Fruit fly (Drosophila melanogaster) whole organism, wandering third instar larva: ENCODE results near the gene CG34134.

ENCODE experiments used
- Abd-B ChIP-seq: fragments of >200 bp; optimal IDR thresholded peaks from 2 replicates; lab custom pipeline; 2017; ENCODE audit warnings: missing biosample characterization, missing genetic modification characterization
- CG32264 ChIP-seq: fragments of 200-800 bp; sonication (Bioruptor generic); optimal IDR thresholded peaks from 2 replicates; lab custom pipeline; 2016; ENCODE audit warnings: missing biosample characterization, missing genetic modification characterization
- CG9705 ChIP-seq: fragments of 200-800 bp; sonication (Bioruptor generic); optimal IDR thresholded peaks from 2 replicates; lab custom pipeline; 2018; ENCODE audit warnings: missing biosample characterization, mild to moderate bottlenecking, missing genetic modification characterization
- CrebA ChIP-seq: fragments of 200-800 bp; sonication (Bioruptor generic); optimal IDR thresholded peaks from 2 replicates; lab custom pipeline; 2016; ENCODE audit warnings: missing biosample characterization, mild to moderate bottlenecking, missing genetic modification characterization, borderline replicate concordance
- Dfd ChIP-seq: fragments of >200 bp; optimal IDR thresholded peaks from 2 replicates; lab custom pipeline; 2017; ENCODE audit warnings: missing biosample characterization, missing genetic modification characterization
- Dif ChIP-seq: fragments of 200-275, 200-300 bp; sonication (Bioruptor generic); optimal IDR thresholded peaks from 2 replicates; lab custom pipeline; 2018; ENCODE audit warnings: missing biosample characterization, missing genetic modification characterization; ENCODE audit not compliant: partially characterized antibody
- GATAd ChIP-seq: sonication (Bioruptor generic); optimal IDR thresholded peaks from 2 replicates; lab custom pipeline; 2016; ENCODE audit warnings: missing biosample characterization, missing genetic modification characterization
- HLH106 ChIP-seq: fragments of 200-800 bp; optimal IDR thresholded peaks from 3 replicates; lab custom pipeline; 2019; ENCODE audit warnings: missing biosample characterization, mild to moderate bottlenecking, missing genetic modification characterization, moderate library complexity
- Hnf4 ChIP-seq: fragments of 200-800 bp; sonication (Bioruptor generic); optimal IDR thresholded peaks from 2 replicates; lab custom pipeline; 2016; ENCODE audit warnings: missing biosample characterization, mild to moderate bottlenecking, missing genetic modification characterization
- Hr78 ChIP-seq: fragments of >200 bp; optimal IDR thresholded peaks from 2 replicates; lab custom pipeline; 2017; ENCODE audit warnings: missing biosample characterization, missing genetic modification characterization
- Hr83 ChIP-seq: fragments of 200-300 bp; sonication (Bioruptor generic); optimal IDR thresholded peaks from 2 replicates; lab custom pipeline; 2016; ENCODE audit warnings: missing biosample characterization, mild to moderate bottlenecking, missing genetic modification characterization, moderate library complexity; ENCODE audit not compliant: poor library complexity, severe bottlenecking
- Jra ChIP-seq: sonication (Bioruptor generic); optimal IDR thresholded peaks from 2 replicates; lab custom pipeline; 2016; ENCODE audit warnings: missing biosample characterization, missing genetic modification characterization
- Mio ChIP-seq: sonication (Bioruptor generic); optimal IDR thresholded peaks from 2 replicates; lab custom pipeline; 2016; ENCODE audit warnings: missing biosample characterization, missing genetic modification characterization
- Myc ChIP-seq: fragments of >200 bp; optimal IDR thresholded peaks from 2 replicates; lab custom pipeline; 2017
- N ChIP-seq: fragments of >200 bp; optimal IDR thresholded peaks from 2 replicates; lab custom pipeline; 2018; ENCODE audit warnings: missing biosample characterization, missing external identifiers, missing genetic modification characterization
- OdsH ChIP-seq: fragments of 200-800 bp; sonication (Bioruptor generic); optimal IDR thresholded peaks from 2 replicates; lab custom pipeline; 2016; ENCODE audit warnings: missing biosample characterization, mild to moderate bottlenecking, missing genetic modification characterization
- Rel ChIP-seq, 2 experiments: fragments of 200-800 bp; sonication (Bioruptor generic) in 1 of 2; optimal IDR thresholded peaks; 2 replicates in 1 of 2; 3 replicates in 1 of 2; lab custom pipeline; 2016 to 2019; ENCODE audit warnings: mild to moderate bottlenecking in 2 of 2, missing biosample characterization in 2 of 2, missing genetic modification characterization in 2 of 2, moderate library complexity in 1 of 2
- Sp1 ChIP-seq: fragments of 200-800 bp; sonication (Bioruptor generic); optimal IDR thresholded peaks from 3 replicates; lab custom pipeline; 2019; ENCODE audit warnings: missing biosample characterization, mild to moderate bottlenecking, missing genetic modification characterization, moderate library complexity
- Vsx2 ChIP-seq: fragments of 200-300, 225-300 bp; sonication (Bioruptor generic); optimal IDR thresholded peaks from 2 replicates; lab custom pipeline; 2018; ENCODE audit warnings: missing biosample characterization, missing genetic modification characterization; ENCODE audit not compliant: partially characterized antibody
- br ChIP-seq: fragments of 200-800 bp; sonication (Bioruptor generic); optimal IDR thresholded peaks from 2 replicates; lab custom pipeline; 2016; ENCODE audit warnings: missing biosample characterization, missing genetic modification characterization
- brk ChIP-seq: fragments of 200-800 bp; sonication (Bioruptor generic); optimal IDR thresholded peaks from 2 replicates; lab custom pipeline; 2016; ENCODE audit warnings: missing biosample characterization, mild to moderate bottlenecking, missing genetic modification characterization
- dl ChIP-seq, 2 experiments: fragments of 175-275, 200-275 bp in 1 of 2; fragments of 200-275 bp in 1 of 2; sonication (Bioruptor generic); optimal IDR thresholded peaks; lab custom pipeline; 2018; ENCODE audit warnings: mild to moderate bottlenecking in 2 of 2, missing biosample characterization in 2 of 2, missing genetic modification characterization in 2 of 2, moderate library complexity in 2 of 2; ENCODE audit not compliant: partially characterized antibody in 2 of 2, insufficient read depth in 1 of 2
- dmrt93B ChIP-seq: fragments of 200-800 bp; sonication (Bioruptor generic); optimal IDR thresholded peaks from 2 replicates; lab custom pipeline; 2018; ENCODE audit warnings: missing biosample characterization, mild to moderate bottlenecking, missing genetic modification characterization
- dsf ChIP-seq: sonication (Bioruptor generic); optimal IDR thresholded peaks from 2 replicates; lab custom pipeline; 2016; ENCODE audit warnings: missing biosample characterization, missing genetic modification characterization, borderline replicate concordance
- ey ChIP-seq: fragments of 200-800 bp; sonication (Bioruptor generic); optimal IDR thresholded peaks from 2 replicates; lab custom pipeline; 2016; ENCODE audit warnings: missing biosample characterization, missing genetic modification characterization
- foxo ChIP-seq, 2 experiments: fragments of 200-800 bp; sonication (Bioruptor generic); optimal IDR thresholded peaks; 2 replicates in 1 of 2; 3 replicates in 1 of 2; lab custom pipeline; 2016 to 2017; ENCODE audit warnings: missing biosample characterization in 2 of 2, missing genetic modification characterization in 2 of 2
- fru ChIP-seq: fragments of 200-800 bp; sonication (Bioruptor generic); optimal IDR thresholded peaks from 3 replicates; lab custom pipeline; 2016; ENCODE audit warnings: missing biosample characterization, mild to moderate bottlenecking, missing genetic modification characterization
- h ChIP-seq: fragments of 200-800 bp; sonication (Bioruptor generic); optimal IDR thresholded peaks from 3 replicates; lab custom pipeline; 2016; ENCODE audit warnings: missing biosample characterization, mild to moderate bottlenecking, missing genetic modification characterization
- jim ChIP-seq: fragments of 175-275, 200-325 bp; sonication (Bioruptor generic); optimal IDR thresholded peaks from 2 replicates; lab custom pipeline; 2016; ENCODE audit warnings: missing biosample characterization, mild to moderate bottlenecking, missing genetic modification characterization
- lola ChIP-seq: fragments of >200 bp; optimal IDR thresholded peaks from 2 replicates; lab custom pipeline; 2017; ENCODE audit warnings: missing biosample characterization, missing genetic modification characterization
- pan ChIP-seq: fragments of >200 bp; optimal IDR thresholded peaks from 2 replicates; lab custom pipeline; 2017
- psq ChIP-seq: fragments of 200-800 bp; sonication (Bioruptor generic); optimal IDR thresholded peaks from 3 replicates; lab custom pipeline; 2017; ENCODE audit warnings: missing biosample characterization, mild to moderate bottlenecking, missing genetic modification characterization, moderate library complexity
- rgr ChIP-seq: fragments of 200-800 bp; sonication (Bioruptor generic); optimal IDR thresholded peaks from 3 replicates; lab custom pipeline; 2016; ENCODE audit warnings: missing biosample characterization, mild to moderate bottlenecking, missing genetic modification characterization
- sage ChIP-seq: fragments of 200-800 bp; sonication (Bioruptor generic); optimal IDR thresholded peaks from 2 replicates; lab custom pipeline; 2016; ENCODE audit warnings: missing biosample characterization, mild to moderate bottlenecking, missing genetic modification characterization
- sv ChIP-seq: fragments of 200-800 bp; sonication (Bioruptor generic); optimal IDR thresholded peaks from 3 replicates; lab custom pipeline; 2016; ENCODE audit warnings: missing biosample characterization, missing genetic modification characterization
- tai ChIP-seq: sonication (Bioruptor generic); optimal IDR thresholded peaks from 2 replicates; lab custom pipeline; 2016; ENCODE audit warnings: missing biosample characterization, missing genetic modification characterization
- usp ChIP-seq: fragments of >200 bp; optimal IDR thresholded peaks from 2 replicates; lab custom pipeline; 2017; ENCODE audit warnings: missing biosample characterization, missing genetic modification characterization
- woc ChIP-seq: sonication (Bioruptor generic); optimal IDR thresholded peaks from 2 replicates; lab custom pipeline; 2016; ENCODE audit warnings: missing biosample characterization, mild to moderate bottlenecking, missing genetic modification characterization

CG34134 gene

dm6 chr2L:8157166-8157565 is 33.4 kb downstream of the CG34134 start:
- TF ChIP-seq HLH106 = no peak
- TF ChIP-seq psq = no peak
- TF ChIP-seq woc (GFP tag; lab: Kevin White, UChicago) = no peak
- TF ChIP-seq Rel (GFP tag; optimal IDR thresholded peaks at IDR 0.05; lab: Kevin White, UChicago) = no peak
- peak; percentile 4 for TF ChIP-seq Rel (tag; optimal IDR thresholded peaks at IDR 0.05; lab: Kevin White, UChicago)
- TF ChIP-seq Mio (GFP tag; lab: Kevin White, UChicago) = no peak

- no peak for TF ChIP-seq Hr83 (GFP tag; lab: Kevin White, UChicago)
- TF ChIP-seq Hr78 (GFP tag; lab: Kevin White, UChicago) = no peak
- peak; percentile 79 for TF ChIP-seq Hnf4
- no peak for TF ChIP-seq Myc
- no peak for TF ChIP-seq dsf (GFP tag; lab: Kevin White, UChicago)
- peak; percentile 76 for TF ChIP-seq br
- TF ChIP-seq ey (GFP tag; lab: Kevin White, UChicago) = peak; percentile 71
- TF ChIP-seq fru (GFP tag; lab: Kevin White, UChicago) = peak; percentile 61
- TF ChIP-seq woc (GFP tag; lab: Kevin White, UChicago) = peak; percentile 40
- peak; percentile 47 for TF ChIP-seq psq
- no peak for TF ChIP-seq Dfd
- TF ChIP-seq CrebA = no peak
- TF ChIP-seq pan = no peak
- TF ChIP-seq dmrt93B (GFP tag; lab: Kevin White, UChicago) = no peak
- TF ChIP-seq dl (GFP tag; optimal IDR thresholded peaks at IDR 0.05; lab: Kevin White, UChicago; ENCODE audit: insufficient read depth in 1 of 2, partially characterized antibody in 2 of 2) = no peak
- peak; percentile 38 for TF ChIP-seq OdsH (GFP tag; lab: Kevin White, UChicago)
- no peak for TF ChIP-seq Vsx2 (GFP tag; lab: Kevin White, UChicago)
- peak; percentile 68 for TF ChIP-seq tai (GFP tag; lab: Kevin White, UChicago)
- TF ChIP-seq sage (GFP tag; lab: Kevin White, UChicago) = no peak
- TF ChIP-seq Sp1 = peak; percentile 52
- no peak for TF ChIP-seq usp
- TF ChIP-seq h (GFP tag; lab: Kevin White, UChicago) = peak; percentile 82
- no peak for TF ChIP-seq Mio (GFP tag; lab: Kevin White, UChicago)
- TF ChIP-seq Rel (GFP tag; optimal IDR thresholded peaks at IDR 0.05; lab: Kevin White, UChicago) = no peak
- peak; percentile 83 for TF ChIP-seq Rel (tag; optimal IDR thresholded peaks at IDR 0.05; lab: Kevin White, UChicago)
- TF ChIP-seq CG32264 (GFP tag; lab: Kevin White, UChicago) = no peak
- no peak for TF ChIP-seq Dif (GFP tag; lab: Kevin White, UChicago)
- peak; percentile 41 for TF ChIP-seq CG9705 (GFP tag; lab: Kevin White, UChicago)
- peak; percentile 78 for TF ChIP-seq rgr (GFP tag; lab: Kevin White, UChicago)
- no peak for TF ChIP-seq N (GFP tag; lab: Kevin White, UChicago)
- TF ChIP-seq sv (GFP tag; lab: Kevin White, UChicago) = peak; percentile 66
- no peak for TF ChIP-seq lola
- TF ChIP-seq jim (GFP tag; lab: Kevin White, UChicago) = no peak
- TF ChIP-seq Jra (GFP tag; lab: Kevin White, UChicago) = peak; percentile 35
- peak; percentile 57 for TF ChIP-seq brk (GFP tag; lab: Kevin White, UChicago)
- peak; percentile 7 to 78 for TF ChIP-seq foxo (GFP tag; optimal IDR thresholded peaks at IDR 0.05; lab: Kevin White, UChicago)
- peak; percentile 20 for TF ChIP-seq GATAd (GFP tag; lab: Kevin White, UChicago)
- TF ChIP-seq HLH106 = peak; percentile 74
- no peak for TF ChIP-seq Abd-B (GFP tag; lab: Kevin White, UChicago)
Observed at dm6 chr2L:8156682-8157081, 33.9 kb downstream of the CG34134 start.

dm6 chr2L:8148514-8149085 is 42.0 kb downstream of the CG34134 start:
- TF ChIP-seq brk (GFP tag; lab: Kevin White, UChicago) = no peak
- no peak for TF ChIP-seq Hr83 (GFP tag; lab: Kevin White, UChicago)
- no peak for TF ChIP-seq sage (GFP tag; lab: Kevin White, UChicago)
- TF ChIP-seq psq = no peak
- peak; percentile 26 for TF ChIP-seq rgr (GFP tag; lab: Kevin White, UChicago)
- peak; percentile 6 for TF ChIP-seq Sp1
- TF ChIP-seq Hr78 (GFP tag; lab: Kevin White, UChicago) = no peak
- TF ChIP-seq h (GFP tag; lab: Kevin White, UChicago) = peak; percentile 5
- TF ChIP-seq, all 38 proteins: peak for 3
